Fruit fly (Drosophila melanogaster) whole organism, adult: ENCODE data around the gene tbc.
A peak's percentile ranks its signal among the peaks of the same experiment; 100 is the strongest.

Experiments used
- CG14711 ChIP-seq: fragments of 200-800 bp; sonication (Bioruptor generic); optimal IDR thresholded peaks from 2 replicates; lab custom pipeline; 2018; ENCODE audit warnings: missing biosample characterization, mild to moderate bottlenecking, missing genetic modification characterization, moderate library complexity
- CG1620 ChIP-seq: fragments of 200-800 bp; sonication (Bioruptor generic); optimal IDR thresholded peaks from 2 replicates; lab custom pipeline; 2016; ENCODE audit warnings: missing biosample characterization, missing genetic modification characterization
- CG33017 ChIP-seq: fragments of 200-800 bp; sonication (Bioruptor generic); optimal IDR thresholded peaks from 2 replicates; lab custom pipeline; 2018; ENCODE audit warnings: missing biosample characterization, mild to moderate bottlenecking, missing genetic modification characterization, moderate library complexity
- CG5204 ChIP-seq: fragments of 200-800 bp; sonication (Bioruptor generic); optimal IDR thresholded peaks from 2 replicates; lab custom pipeline; 2016; ENCODE audit warnings: missing biosample characterization, missing genetic modification characterization
- Crg-1 ChIP-seq: fragments of 200-800 bp; sonication (Bioruptor generic); optimal IDR thresholded peaks from 2 replicates; lab custom pipeline; 2016; ENCODE audit warnings: missing biosample characterization, missing genetic modification characterization
- Hr96 ChIP-seq: fragments of 200-800 bp; sonication (Bioruptor generic); optimal IDR thresholded peaks from 2 replicates; lab custom pipeline; 2016; ENCODE audit warnings: missing biosample characterization, missing genetic modification characterization
- bab1 ChIP-seq: fragments of 200-800 bp; sonication (Bioruptor generic); optimal IDR thresholded peaks from 3 replicates; lab custom pipeline; 2019; ENCODE audit warnings: missing biosample characterization, mild to moderate bottlenecking, missing genetic modification characterization, moderate library complexity
- cic ChIP-seq: fragments of 200-800 bp; sonication (Bioruptor generic); optimal IDR thresholded peaks from 2 replicates; lab custom pipeline; 2017; ENCODE audit warnings: missing biosample characterization, mild to moderate bottlenecking, missing genetic modification characterization, moderate library complexity
- cnc ChIP-seq, 2 experiments: fragments of >200 bp; optimal IDR thresholded peaks; 2 replicates each; lab custom pipeline; 2017
- ovo ChIP-seq: fragments of 200-800 bp; sonication (Bioruptor generic); optimal IDR thresholded peaks from 2 replicates; lab custom pipeline; 2016; ENCODE audit warnings: missing biosample characterization, missing genetic modification characterization
- pad ChIP-seq: fragments of 200-800 bp; sonication (Bioruptor generic); optimal IDR thresholded peaks from 3 replicates; lab custom pipeline; 2017; ENCODE audit warnings: missing biosample characterization, missing genetic modification characterization, mild to moderate bottlenecking, moderate library complexity, missing genetic modification reagents
- tj ChIP-seq: fragments of 200-800 bp; sonication (Bioruptor generic); optimal IDR thresholded peaks from 3 replicates; lab custom pipeline; 2017; ENCODE audit warnings: missing biosample characterization, mild to moderate bottlenecking, missing genetic modification characterization, moderate library complexity

- TF ChIP-seq Hr96 (GFP tag; lab: Kevin White, UChicago) (peak; percentile 81), pad (peak; percentile 77), Crg-1 (GFP tag; lab: Kevin White, UChicago) (peak; percentile 24), cnc (optimal IDR thresholded peaks at IDR 0.05; lab: Kevin White, UChicago) (no peak), bab1 (peak; percentile 90), CG14711 (tag; lab: Kevin White, UChicago) (peak; percentile 82), tj (peak; percentile 50), CG5204 (GFP tag; lab: Kevin White, UChicago) (peak; percentile 79), ovo (GFP tag; lab: Kevin White, UChicago) (peak; percentile 56), CG1620 (GFP tag; lab: Kevin White, UChicago) (peak; percentile 83), cic (GFP tag; lab: Kevin White, UChicago) (peak; percentile 39), CG33017 (tag; lab: Kevin White, UChicago) (peak; percentile 53)
Measured at dm6 chrX:20429482-20430204, 19.5 kb upstream of the tbc start, which contains the start of the genes CG11710 and mal.
